Worm (Caenorhabditis elegans): ENCODE measurements around the gene scl-6.

ce11 chrIV:13042091-13042490, 26.5 kb upstream of the scl-6 start, which contains the start of gene amt-2:
- TF ChIP-seq him-1 (tag; optimal IDR thresholded peaks at IDR 0.05) (no peak), dao-5 (tag; optimal IDR thresholded peaks at IDR 0.05) (no peak)

Data from whole organism, L4/young adult.